Worm (Caenorhabditis elegans) whole organism, young adult: ENCODE measurements around the gene R03H10.7.

Source experiments
- B0336.3 ChIP-seq: fragments of 200-800 bp; sonication (Bioruptor generic); IDR thresholded peaks from 2 replicates; pipeline ENCODE4 v1.3.6; 2022; ENCODE audit warnings: missing genetic modification characterization, missing compliant biosample characterization
- C17E4.6 ChIP-seq: fragments of 200-800 bp; sonication (Bioruptor generic); IDR thresholded peaks from 2 replicates; pipeline ENCODE4 v1.3.6; 2022; ENCODE audit warnings: missing genetic modification reagents, missing genetic modification characterization, missing compliant biosample characterization
- F10E7.11 ChIP-seq: sonication (generic microtip); optimal IDR thresholded peaks from 2 replicates; lab custom pipeline; 2017; ENCODE audit warnings: mild to moderate bottlenecking, missing genetic modification characterization, moderate library complexity, missing compliant biosample characterization
- F52B5.7 ChIP-seq: sonication (generic microtip); optimal IDR thresholded peaks from 2 replicates; lab custom pipeline; 2016; ENCODE audit warnings: mild to moderate bottlenecking, missing genetic modification characterization, missing compliant biosample characterization
- F55B11.4 ChIP-seq: sonication (generic microtip); optimal IDR thresholded peaks from 2 replicates; lab custom pipeline; 2016; ENCODE audit warnings: missing compliant biosample characterization, missing genetic modification characterization, borderline replicate concordance; ENCODE audit not compliant: insufficient read depth
- F57A8.1 ChIP-seq: fragments of 200-800 bp; sonication (Bioruptor generic); optimal IDR thresholded peaks from 2 replicates; lab custom pipeline; 2018; ENCODE audit warnings: mild to moderate bottlenecking, missing genetic modification characterization, moderate library complexity, missing compliant biosample characterization
- K12H6.12 ChIP-seq: fragments of 200-800 bp; sonication (Bioruptor generic); optimal IDR thresholded peaks from 2 replicates; lab custom pipeline; 2018; ENCODE audit warnings: mild to moderate bottlenecking, missing genetic modification characterization, missing compliant biosample characterization
- Y53G8AR.9 ChIP-seq: fragments of 200-800 bp; sonication (Bioruptor generic); conservative IDR thresholded peaks from 2 replicates; pipeline ENCODE4 v1.3.6; 2022; ENCODE audit warnings: missing genetic modification reagents, missing genetic modification characterization, missing compliant biosample characterization
- ZK185.1 ChIP-seq: sonication (generic microtip); optimal IDR thresholded peaks from 2 replicates; lab custom pipeline; 2016; ENCODE audit warnings: mild to moderate bottlenecking, missing genetic modification characterization, missing compliant biosample characterization; ENCODE audit not compliant: poor library complexity, severe bottlenecking
- aptf-3 ChIP-seq: fragments of 200-800 bp; sonication (Bioruptor generic); IDR thresholded peaks from 2 replicates; pipeline ENCODE4 v1.3.6; 2022; ENCODE audit warnings: missing genetic modification characterization, missing compliant biosample characterization
- atf-7 ChIP-seq: sonication (generic microtip); optimal IDR thresholded peaks from 2 replicates; lab custom pipeline; 2017; ENCODE audit warnings: mild to moderate bottlenecking, missing genetic modification characterization, missing compliant biosample characterization
- attf-5 ChIP-seq: fragments of 200-800 bp; sonication (Bioruptor generic); optimal IDR thresholded peaks from 2 replicates; lab custom pipeline; 2018; ENCODE audit warnings: mild to moderate bottlenecking, missing genetic modification characterization, missing compliant biosample characterization
- bed-1 ChIP-seq: fragments of 200-800 bp; sonication (Bioruptor generic); IDR thresholded peaks from 2 replicates; pipeline ENCODE4 v1.3.6; 2022; ENCODE audit warnings: missing genetic modification reagents, missing genetic modification characterization, missing compliant biosample characterization
- cebp-1 ChIP-seq, 2 experiments: fragments of 200-800 bp in 1 of 2; sonication (Bioruptor generic) in 1 of 2; sonication (generic microtip) in 1 of 2; IDR thresholded peaks in 1 of 2; optimal IDR thresholded peaks in 1 of 2; 2 replicates each; pipeline versions ENCODE4 v1.3.6 to Lab custom; 2017 to 2022; ENCODE audit warnings: missing compliant biosample characterization in 2 of 2, missing genetic modification characterization in 2 of 2, mild to moderate bottlenecking in 1 of 2, missing genetic modification reagents in 1 of 2, moderate library complexity in 1 of 2
- ceh-100 ChIP-seq: fragments of 200-800 bp; sonication (Bioruptor generic); IDR thresholded peaks from 2 replicates; pipeline ENCODE4 v1.3.6; 2022; ENCODE audit warnings: missing genetic modification reagents, missing genetic modification characterization, missing compliant biosample characterization
- ceh-27 ChIP-seq: fragments of 200-800 bp; sonication (Bioruptor generic); optimal IDR thresholded peaks from 2 replicates; lab custom pipeline; 2018; ENCODE audit warnings: mild to moderate bottlenecking, missing genetic modification characterization, moderate library complexity, missing compliant biosample characterization
- ceh-40 ChIP-seq: fragments of 200-800 bp; sonication (Bioruptor generic); IDR thresholded peaks from 2 replicates; pipeline ENCODE4 v1.3.6; 2022; ENCODE audit warnings: missing genetic modification characterization, missing compliant biosample characterization
- ceh-58 ChIP-seq: fragments of 200-800 bp; sonication (Bioruptor generic); IDR thresholded peaks from 2 replicates; pipeline ENCODE4 v1.3.6; 2022; ENCODE audit warnings: missing genetic modification characterization, missing compliant biosample characterization
- egl-18 ChIP-seq: fragments of 200-800 bp; sonication (Bioruptor generic); IDR thresholded peaks from 2 replicates; pipeline ENCODE4 v1.3.6; 2022; ENCODE audit warnings: missing genetic modification reagents, missing genetic modification characterization, missing compliant biosample characterization
- hlh-26 ChIP-seq: fragments of 200-800 bp; sonication (Bioruptor generic); conservative IDR thresholded peaks from 2 replicates; pipeline ENCODE4 v1.3.6; 2022; ENCODE audit warnings: missing genetic modification reagents, missing genetic modification characterization, missing compliant biosample characterization
- let-607 ChIP-seq, 2 experiments: fragments of 200-800 bp in 1 of 2; sonication (Bioruptor generic) in 1 of 2; sonication (generic microtip) in 1 of 2; optimal IDR thresholded peaks; 2 replicates each; lab custom pipeline; 2016 to 2018; ENCODE audit warnings: mild to moderate bottlenecking in 2 of 2, missing compliant biosample characterization in 2 of 2, missing genetic modification characterization in 2 of 2, moderate library complexity in 2 of 2, missing genotype in 1 of 2
- lin-26 ChIP-seq: fragments of 200-800 bp; sonication (Bioruptor generic); IDR thresholded peaks from 2 replicates; pipeline ENCODE4 v1.3.6; 2022; ENCODE audit warnings: missing genetic modification reagents, missing genetic modification characterization, missing compliant biosample characterization
- lin-54 ChIP-seq: fragments of 200-800 bp; sonication (Bioruptor generic); optimal IDR thresholded peaks from 2 replicates; lab custom pipeline; 2018; ENCODE audit warnings: mild to moderate bottlenecking, missing genetic modification characterization, missing compliant biosample characterization
- lir-1 ChIP-seq: fragments of 200-800 bp; sonication (Bioruptor generic); conservative IDR thresholded peaks from 2 replicates; pipeline ENCODE4 v1.3.6; 2022; ENCODE audit warnings: missing genetic modification reagents, missing genetic modification characterization, missing compliant biosample characterization
- madf-6 ChIP-seq: fragments of 200-800 bp; sonication (Bioruptor generic); IDR thresholded peaks from 2 replicates; pipeline ENCODE4 v1.3.6; 2022; ENCODE audit warnings: missing genetic modification reagents, missing genetic modification characterization, missing compliant biosample characterization
- mes-4 ChIP-seq: sonication (generic microtip); optimal IDR thresholded peaks from 2 replicates; lab custom pipeline; 2016; ENCODE audit warnings: missing genotype, missing genetic modification characterization, missing compliant biosample characterization
- mxl-1 ChIP-seq: sonication (generic microtip); optimal IDR thresholded peaks from 2 replicates; lab custom pipeline; 2016; ENCODE audit warnings: missing genetic modification characterization, missing compliant biosample characterization
- nfyb-1 ChIP-seq: fragments of 200-800 bp; sonication (Bioruptor generic); IDR thresholded peaks from 2 replicates; pipeline ENCODE4 v1.3.6; 2022; ENCODE audit warnings: missing genetic modification reagents, missing genetic modification characterization, missing compliant biosample characterization
- nhr-27 ChIP-seq: fragments of 200-800 bp; sonication (Bioruptor generic); optimal IDR thresholded peaks from 2 replicates; lab custom pipeline; 2018; ENCODE audit warnings: mild to moderate bottlenecking, missing genetic modification characterization, moderate library complexity, missing compliant biosample characterization
- pbrm-1 ChIP-seq: fragments of 200-800 bp; sonication (Bioruptor generic); IDR thresholded peaks from 2 replicates; pipeline ENCODE4 v1.3.6; 2022; ENCODE audit warnings: missing genetic modification reagents, missing genetic modification characterization, missing compliant biosample characterization
- repo-1 ChIP-seq: sonication (generic microtip); optimal IDR thresholded peaks from 2 replicates; lab custom pipeline; 2017; ENCODE audit warnings: mild to moderate bottlenecking, missing genetic modification characterization, missing compliant biosample characterization
- rpc-1 ChIP-seq, 2 experiments: fragments of 150-350 bp in 1 of 2; sonication (generic microtip) in 1 of 2; optimal IDR thresholded peaks; 2 replicates each; lab custom pipeline; 2014 to 2018; ENCODE audit warnings: missing biosample characterization in 1 of 2, missing genetic modification characterization in 1 of 2, missing genetic modification reagents in 1 of 2, missing genotype in 1 of 2
- snpc-1.1 ChIP-seq: sonication (generic microtip); optimal IDR thresholded peaks from 2 replicates; lab custom pipeline; 2017; ENCODE audit warnings: missing genetic modification characterization, mild to moderate bottlenecking, missing compliant biosample characterization, antibody characterized with exemption, moderate library complexity, missing genotype, missing genetic modification reagents; ENCODE audit not compliant: insufficient read depth
- snpc-4 ChIP-seq, 5 experiments: fragments of 150-350 bp in 1 of 5; sonication (generic microtip) in 4 of 5; optimal IDR thresholded peaks; 2 replicates each; lab custom pipeline; 2014 to 2018; ENCODE audit warnings: missing genetic modification characterization in 5 of 5, missing biosample characterization in 3 of 5, antibody characterized with exemption in 2 of 5, mild to moderate bottlenecking in 2 of 5, missing compliant biosample characterization in 2 of 5, missing genotype in 2 of 5, moderate library complexity in 2 of 5, missing genetic modification reagents in 1 of 5
- somi-1 ChIP-seq: fragments of 200-800 bp; sonication (Bioruptor generic); optimal IDR thresholded peaks from 2 replicates; lab custom pipeline; 2018; ENCODE audit warnings: mild to moderate bottlenecking, missing genetic modification characterization, missing compliant biosample characterization
- tbx-9 ChIP-seq: sonication (generic microtip); optimal IDR thresholded peaks from 2 replicates; lab custom pipeline; 2016; ENCODE audit warnings: borderline replicate concordance, missing genetic modification characterization, inconsistent platforms, missing compliant biosample characterization
- unc-62 ChIP-seq: fragments of 150-350 bp; optimal IDR thresholded peaks from 2 replicates; lab custom pipeline; 2014; ENCODE audit warnings: missing biosample characterization, missing genetic modification reagents, missing genetic modification characterization
- zim-3 ChIP-seq: sonication (generic microtip); optimal IDR thresholded peaks from 2 replicates; lab custom pipeline; 2017; ENCODE audit warnings: mild to moderate bottlenecking, missing genetic modification characterization, moderate library complexity, missing compliant biosample characterization
- ztf-22 ChIP-seq: fragments of 200-800 bp; sonication (Bioruptor generic); optimal IDR thresholded peaks from 2 replicates; lab custom pipeline; 2018; ENCODE audit warnings: mild to moderate bottlenecking, missing genetic modification characterization, moderate library complexity, missing compliant biosample characterization

The R03H10.7 gene

ce11 chrII:4219062-4219461 is 40.3 kb upstream of the R03H10.7 start, which contains the start of gene F31D5.1:
TSS of gene F31D5.1 (plus strand) at chrII:4219362.
- no peak for TF ChIP-seq atf-7 (tag; lab: Kevin White, UChicago)
- TF ChIP-seq F55B11.4 (tag; lab: Kevin White, UChicago) = no peak
- TF ChIP-seq tbx-9 (tag; lab: Kevin White, UChicago) = no peak
- no peak for TF ChIP-seq lin-54 (GFP tag; lab: Kevin White, UChicago)
- no peak for TF ChIP-seq ceh-40 (GFP tag; lab: Robert Waterston, UW)
- TF ChIP-seq somi-1 = no peak
- TF ChIP-seq zim-3 (tag; lab: Kevin White, UChicago) = no peak
- no peak for TF ChIP-seq ceh-58
- TF ChIP-seq, all 124 proteins: peak for 0

- TF ChIP-seq hlh-26 (no peak), lin-54 (GFP tag; lab: Kevin White, UChicago) (no peak), rpc-1 (optimal IDR thresholded peaks at IDR 0.05; lab: Kevin White, UChicago) (no peak), rpc-1 (tag; optimal IDR thresholded peaks at IDR 0.05; lab: Kevin White, UChicago) (no peak), pbrm-1 (GFP tag; lab: Robert Waterston, UW) (no peak), snpc-4 (GFP tag; optimal IDR thresholded peaks at IDR 0.05; lab: Kevin White, UChicago) (no peak), snpc-4 (tag; optimal IDR thresholded peaks at IDR 0.05; lab: Kevin White, UChicago) (no peak), let-607 (tag; optimal IDR thresholded peaks at IDR 0.05; lab: Kevin White, UChicago) (no peak), mxl-1 (tag; lab: Kevin White, UChicago) (no peak), F52B5.7 (tag; lab: Kevin White, UChicago) (no peak), ztf-22 (GFP tag; lab: Kevin White, UChicago) (no peak), egl-18 (GFP tag; lab: Robert Waterston, UW) (no peak), cebp-1 (GFP tag; IDR thresholded peaks at IDR 0.05; lab: Robert Waterston, UW) (no peak), cebp-1 (tag; optimal IDR thresholded peaks at IDR 0.05; lab: Kevin White, UChicago) (no peak), zim-3 (tag; lab: Kevin White, UChicago) (no peak), aptf-3 (GFP tag; lab: Robert Waterston, UW) (no peak), Y53G8AR.9 (GFP tag; lab: Robert Waterston, UW) (no peak), mes-4 (tag; lab: Kevin White, UChicago) (no peak), F10E7.11 (tag; lab: Kevin White, UChicago) (no peak), B0336.3 (GFP tag; lab: Robert Waterston, UW) (no peak), nhr-27 (tag; lab: Kevin White, UChicago) (no peak)
Observed at ce11 chrII:4215318-4215717, 36.6 kb upstream of the R03H10.7 start, which contains the start of gene F31D5.2. TSS of gene F31D5.2 (plus strand) at chrII:4215618.

- no peak for TF ChIP-seq lin-26
- no peak for TF ChIP-seq ceh-58
- no peak for TF ChIP-seq F57A8.1 (GFP tag; lab: Kevin White, UChicago)
- no peak for TF ChIP-seq bed-1
- TF ChIP-seq C17E4.6 (GFP tag; lab: Robert Waterston, UW) = no peak
- no peak for TF ChIP-seq K12H6.12 (tag; lab: Kevin White, UChicago)
- no peak for TF ChIP-seq lir-1
- TF ChIP-seq snpc-1.1 (tag; lab: Kevin White, UChicago) = no peak
- TF ChIP-seq ceh-27 (GFP tag; lab: Kevin White, UChicago) = no peak
- no peak for TF ChIP-seq ZK185.1
- TF ChIP-seq repo-1 = no peak
- TF ChIP-seq tbx-9 (tag; lab: Kevin White, UChicago) = no peak
- no peak for TF ChIP-seq nfyb-1 (GFP tag; lab: Robert Waterston, UW)
- TF ChIP-seq ceh-100 (GFP tag; lab: Robert Waterston, UW) = no peak
- TF ChIP-seq mes-4 (tag; lab: Kevin White, UChicago) = no peak
- no peak for TF ChIP-seq nhr-27 (tag; lab: Kevin White, UChicago)
- no peak for TF ChIP-seq madf-6
- TF ChIP-seq unc-62 (GFP tag; lab: Kevin White, UChicago) = no peak
- TF ChIP-seq attf-5 (GFP tag; lab: Kevin White, UChicago) = no peak
Observed at ce11 chrII:4211113-4211512, 32.4 kb upstream of the R03H10.7 start, which contains the start of gene F31D5.7. TSS of gene F31D5.7 (plus strand) at chrII:4211413.
